Worm (Caenorhabditis elegans) whole organism, L3 larva: ENCODE measurements around the gene Y43B11AL.1.
A peak's percentile ranks its signal among the peaks of the same experiment; 100 is the strongest.

Experiments
- R02D3.7 ChIP-seq: fragments of 150-350 bp; optimal IDR thresholded peaks from 2 replicates; lab custom pipeline; 2014; ENCODE audit warnings: missing biosample characterization, missing genetic modification characterization
- ZK546.5 ChIP-seq: sonication (generic microtip); optimal IDR thresholded peaks from 2 replicates; lab custom pipeline; 2017; ENCODE audit warnings: missing biosample characterization, missing genetic modification characterization
- ama-1 ChIP-seq: fragments of 150-350 bp; optimal IDR thresholded peaks from 2 replicates; lab custom pipeline; 2018
- ceh-16 ChIP-seq: sonication (generic microtip); optimal IDR thresholded peaks from 2 replicates; lab custom pipeline; 2017; ENCODE audit warnings: missing biosample characterization, missing genetic modification characterization
- ceh-28 ChIP-seq: fragments of 150-350 bp; optimal IDR thresholded peaks from 2 replicates; lab custom pipeline; 2014; ENCODE audit warnings: missing biosample characterization, missing genetic modification reagents, missing genetic modification characterization
- ceh-9 ChIP-seq: sonication (generic microtip); optimal IDR thresholded peaks from 2 replicates; lab custom pipeline; 2018; ENCODE audit warnings: missing biosample characterization, missing genetic modification characterization
- egl-5 ChIP-seq: fragments of 150-350 bp; optimal IDR thresholded peaks from 2 replicates; lab custom pipeline; 2017; ENCODE audit warnings: missing biosample characterization, missing genetic modification reagents, missing genetic modification characterization, inconsistent platforms
- elt-1 ChIP-seq: fragments of 150-350 bp; optimal IDR thresholded peaks from 2 replicates; lab custom pipeline; 2014; ENCODE audit warnings: missing biosample characterization, missing genetic modification characterization
- elt-2 ChIP-seq: sonication (generic microtip); optimal IDR thresholded peaks from 2 replicates; lab custom pipeline; 2016; ENCODE audit warnings: missing genetic modification reagents, mild to moderate bottlenecking, missing genetic modification characterization, missing compliant biosample characterization
- elt-3 ChIP-seq, 3 experiments: fragments of 150-350 bp in 1 of 3; sonication (generic microtip) in 2 of 3; optimal IDR thresholded peaks; 2 replicates in 2 of 3; 4 replicates in 1 of 3; lab custom pipeline; 2014 to 2017; ENCODE audit warnings: missing biosample characterization in 3 of 3, missing genetic modification characterization in 3 of 3
- fkh-10 ChIP-seq: sonication (generic microtip); optimal IDR thresholded peaks from 2 replicates; lab custom pipeline; 2017; ENCODE audit warnings: missing biosample characterization, missing genetic modification reagents, missing genetic modification characterization
- fkh-2 ChIP-seq: fragments of 150-350 bp; optimal IDR thresholded peaks from 2 replicates; lab custom pipeline; 2014; ENCODE audit warnings: missing biosample characterization, missing genetic modification reagents, missing genetic modification characterization
- jun-1 ChIP-seq: fragments of 150-350 bp; optimal IDR thresholded peaks from 2 replicates; lab custom pipeline; 2014; ENCODE audit warnings: missing biosample characterization, missing genetic modification reagents, missing genetic modification characterization
- lin-15B ChIP-seq: fragments of 150-350 bp; optimal IDR thresholded peaks from 2 replicates; lab custom pipeline; 2014; ENCODE audit warnings: missing biosample characterization, missing genetic modification characterization
- lin-39 ChIP-seq: fragments of 150-350 bp; optimal IDR thresholded peaks from 2 replicates; lab custom pipeline; 2018; ENCODE audit warnings: missing biosample characterization, missing genetic modification reagents, missing genetic modification characterization
- lsy-12 ChIP-seq: sonication (generic microtip); optimal IDR thresholded peaks from 2 replicates; lab custom pipeline; 2016; ENCODE audit warnings: mild to moderate bottlenecking, missing genetic modification characterization, missing compliant biosample characterization
- mdl-1 ChIP-seq: fragments of 150-350 bp; optimal IDR thresholded peaks from 2 replicates; lab custom pipeline; 2014; ENCODE audit warnings: missing biosample characterization, missing genetic modification characterization
- nfya-1 ChIP-seq: sonication (generic microtip); optimal IDR thresholded peaks from 2 replicates; lab custom pipeline; 2017; ENCODE audit warnings: missing genetic modification characterization, mild to moderate bottlenecking, missing compliant biosample characterization, antibody characterized with exemption, moderate library complexity; ENCODE audit not compliant: insufficient read depth
- nhr-11 ChIP-seq: fragments of 150-350 bp; optimal IDR thresholded peaks from 2 replicates; lab custom pipeline; 2014; ENCODE audit warnings: missing biosample characterization, missing genetic modification characterization
- nhr-12 ChIP-seq: fragments of 150-350 bp; optimal IDR thresholded peaks from 2 replicates; lab custom pipeline; 2014; ENCODE audit warnings: missing biosample characterization, missing genetic modification characterization
- nhr-23 ChIP-seq: fragments of 150-350 bp; optimal IDR thresholded peaks from 2 replicates; lab custom pipeline; 2014; ENCODE audit warnings: missing biosample characterization, missing genetic modification reagents, missing genetic modification characterization
- nhr-237 ChIP-seq: fragments of 150-350 bp; optimal IDR thresholded peaks from 2 replicates; lab custom pipeline; 2014; ENCODE audit warnings: missing biosample characterization, missing genetic modification characterization
- nhr-25 ChIP-seq: sonication (generic microtip); optimal IDR thresholded peaks from 2 replicates; lab custom pipeline; 2017; ENCODE audit warnings: missing biosample characterization, missing genetic modification characterization
- nhr-28 ChIP-seq: fragments of 150-350 bp; optimal IDR thresholded peaks from 2 replicates; lab custom pipeline; 2014; ENCODE audit warnings: missing biosample characterization, missing genetic modification characterization
- nhr-43 ChIP-seq: sonication (generic microtip); optimal IDR thresholded peaks from 2 replicates; lab custom pipeline; 2016; ENCODE audit warnings: mild to moderate bottlenecking, missing genetic modification characterization, missing compliant biosample characterization; ENCODE audit not compliant: poor library complexity, severe bottlenecking
- nhr-76 ChIP-seq: fragments of 150-350 bp; sonication (generic microtip); optimal IDR thresholded peaks from 5 replicates; lab custom pipeline; 2014; ENCODE audit warnings: missing biosample characterization, missing genetic modification characterization
- nhr-77 ChIP-seq: fragments of 150-350 bp; optimal IDR thresholded peaks from 2 replicates; lab custom pipeline; 2014; ENCODE audit warnings: missing biosample characterization, missing genetic modification characterization
- pha-4 ChIP-seq: fragments of 150-350 bp; optimal IDR thresholded peaks from 2 replicates; lab custom pipeline; 2014; ENCODE audit warnings: missing biosample characterization, missing genetic modification reagents, missing genetic modification characterization
- sea-2 ChIP-seq: fragments of 150-350 bp; sonication (generic microtip); optimal IDR thresholded peaks from 4 replicates; lab custom pipeline; 2014; ENCODE audit warnings: missing biosample characterization, missing genetic modification reagents, missing genetic modification characterization
- snpc-4 ChIP-seq: fragments of 150-350 bp; optimal IDR thresholded peaks from 2 replicates; lab custom pipeline; 2014; ENCODE audit warnings: missing biosample characterization, missing genetic modification characterization
- tbx-2 ChIP-seq: sonication (generic microtip); optimal IDR thresholded peaks from 2 replicates; lab custom pipeline; 2016; ENCODE audit warnings: mild to moderate bottlenecking, missing genetic modification characterization, missing compliant biosample characterization
- unc-62 ChIP-seq: fragments of 150-350 bp; sonication (generic microtip); optimal IDR thresholded peaks from 4 replicates; lab custom pipeline; 2014; ENCODE audit warnings: missing biosample characterization, missing genetic modification reagents, missing genetic modification characterization
- zag-1 ChIP-seq: fragments of 150-350 bp; optimal IDR thresholded peaks from 2 replicates; lab custom pipeline; 2014; ENCODE audit warnings: missing biosample characterization, missing genetic modification characterization
- ztf-4 ChIP-seq: fragments of 150-350 bp; optimal IDR thresholded peaks from 2 replicates; lab custom pipeline; 2014; ENCODE audit warnings: missing biosample characterization, missing genetic modification characterization

Y43B11AL.1 gene

ce11 chrIV:7098509-7099065, 33.5 kb downstream of the Y43B11AL.1 start, which contains the start of gene ZC477.4:
TSS of gene ZC477.4 (minus strand) at chrIV:7098784.
- TF ChIP-seq fkh-10 (GFP tag; lab: Kevin White, UChicago) = no peak
- TF ChIP-seq ZK546.5 (tag; lab: Kevin White, UChicago) = no peak
- peak; percentile 31 for TF ChIP-seq nfya-1

- TF ChIP-seq ceh-16 = no peak
- TF ChIP-seq fkh-2 (tag; lab: Kevin White, UChicago) = no peak
- peak; percentile 6 for TF ChIP-seq nfya-1
- peak; percentile 53 for TF ChIP-seq pha-4 (tag; lab: Kevin White, UChicago)
- no peak for TF ChIP-seq R02D3.7
- no peak for TF ChIP-seq nhr-23 (tag; lab: Kevin White, UChicago)
- no peak for TF ChIP-seq unc-62
- TF ChIP-seq nhr-76 = no peak
- TF ChIP-seq lin-39 (tag; lab: Kevin White, UChicago) = peak; percentile 34
- no peak for TF ChIP-seq elt-2 (tag; lab: Kevin White, UChicago)
- TF ChIP-seq ztf-4 (tag; lab: Kevin White, UChicago) = no peak
- no peak for TF ChIP-seq fkh-10 (GFP tag; lab: Kevin White, UChicago)
- TF ChIP-seq nhr-237 (tag; lab: Kevin White, UChicago) = no peak
- peak; percentile 39 for TF ChIP-seq egl-5 (tag; lab: Kevin White, UChicago)
- no peak for TF ChIP-seq ceh-9 (tag; lab: Kevin White, UChicago)
- TF ChIP-seq nhr-12 (tag; lab: Kevin White, UChicago) = no peak
- TF ChIP-seq ceh-28 (tag; lab: Kevin White, UChicago) = no peak
- TF ChIP-seq nhr-28 (tag; lab: Kevin White, UChicago) = no peak
- no peak for TF ChIP-seq nhr-77
- TF ChIP-seq tbx-2 (tag; lab: Kevin White, UChicago) = no peak
Measured at ce11 chrIV:7099377-7099776, 34.3 kb downstream of the Y43B11AL.1 start.

- TF ChIP-seq nhr-23 (tag; lab: Kevin White, UChicago) (peak; percentile 55), ama-1 (no peak), ceh-28 (tag; lab: Kevin White, UChicago) (peak; percentile 25), elt-3 (tag; optimal IDR thresholded peaks at IDR 0.05; lab: Kevin White, UChicago) (no peak), mdl-1 (tag; lab: Kevin White, UChicago) (no peak), snpc-4 (peak; percentile 41), R02D3.7 (peak; percentile 30), nhr-43 (peak; percentile 36), fkh-2 (tag; lab: Kevin White, UChicago) (no peak), pha-4 (tag; lab: Kevin White, UChicago) (peak; percentile 92), nfya-1 (peak; percentile 64), elt-2 (tag; lab: Kevin White, UChicago) (peak; percentile 34), lsy-12 (peak; percentile 39), tbx-2 (tag; lab: Kevin White, UChicago) (peak; percentile 56), nhr-12 (tag; lab: Kevin White, UChicago) (no peak), jun-1 (tag; lab: Kevin White, UChicago) (peak; percentile 29), lin-15B (tag; lab: Kevin White, UChicago) (peak; percentile 79), nhr-11 (tag; lab: Kevin White, UChicago) (peak; percentile 42), elt-1 (tag; lab: Kevin White, UChicago) (no peak), nhr-77 (peak; percentile 42), nhr-25 (tag; lab: Kevin White, UChicago) (peak; percentile 35)
Measured at ce11 chrIV:7103211-7103679, 38.1 kb downstream of the Y43B11AL.1 start, which contains the start of the genes rde-8 and ZC477.3. TSS of gene rde-8 (minus strand) at chrIV:7103261. TSS of gene ZC477.3 (plus strand) at chrIV:7103492.

- TF ChIP-seq ceh-9 (tag; lab: Kevin White, UChicago) = no peak
- TF ChIP-seq sea-2 (GFP tag; lab: Kevin White, UChicago) = no peak
- no peak for TF ChIP-seq zag-1 (tag; lab: Kevin White, UChicago)
- no peak for TF ChIP-seq jun-1 (tag; lab: Kevin White, UChicago)
- no peak for TF ChIP-seq lin-15B (tag; lab: Kevin White, UChicago)
Measured at ce11 chrIV:7107893-7108292, 42.8 kb downstream of the Y43B11AL.1 start, which contains the start of gene ZC477.2. TSS of gene ZC477.2 (plus strand) at chrIV:7108193.
